Worm (Caenorhabditis elegans): ENCODE data around the gene ain-1.

- no peak for TF ChIP-seq nfya-1 (tag; optimal IDR thresholded peaks at IDR 0.05; ENCODE audit: insufficient read depth)
- no peak for TF ChIP-seq jun-1 (tag; optimal IDR thresholded peaks at IDR 0.05)
- TF ChIP-seq ama-1 (optimal IDR thresholded peaks at IDR 0.05): no peak
- TF ChIP-seq nhr-237 (tag; optimal IDR thresholded peaks at IDR 0.05): no peak
- TF ChIP-seq ztf-4 (tag; optimal IDR thresholded peaks at IDR 0.05): no peak
- no peak for TF ChIP-seq unc-39 (tag; optimal IDR thresholded peaks at IDR 0.05)
These were observed 3.8 kb upstream of the ain-1 start, which contains the start of gene F59C12.3 for ce11 chrX:16609424-16609823.

Measured in whole organism, L3 larva.